Worm (Caenorhabditis elegans): Measurements from ENCODE around the gene K08D10.14.
"Not testable (repeated sequence)": the region's sequence is repeated elsewhere in the genome, so short reads cannot be mapped to it uniquely, and the experiment has no call there.

ce11 chrIV:4142986-4143385 is 11.8 kb upstream of the K08D10.14 start, which contains the start of gene F49F1.12:
- TF ChIP-seq jun-1 (tag; optimal IDR thresholded peaks at IDR 0.05); hpl-2 (GFP tag; optimal IDR thresholded peaks at IDR 0.05); blmp-1 (tag; optimal IDR thresholded peaks at IDR 0.05); nhr-12 (tag; optimal IDR thresholded peaks at IDR 0.05); snpc-4 (tag; optimal IDR thresholded peaks at IDR 0.05); lin-14 (GFP tag; optimal IDR thresholded peaks at IDR 0.05); lir-3 (tag; optimal IDR thresholded peaks at IDR 0.05; ENCODE audit: poor library complexity); lin-39 (tag; optimal IDR thresholded peaks at IDR 0.05); ztf-4 (tag; optimal IDR thresholded peaks at IDR 0.05); ceh-63 (GFP tag; optimal IDR thresholded peaks at IDR 0.05); nhr-237 (tag; optimal IDR thresholded peaks at IDR 0.05); egl-27 (tag; optimal IDR thresholded peaks at IDR 0.05): not testable (repeated sequence)

Data from whole organism, L1 larva.